Fruit fly (Drosophila melanogaster) whole organism, wandering third instar larva: ENCODE data around the gene CG43391.

Experiments
- GATAd ChIP-seq: sonication (Bioruptor generic); optimal IDR thresholded peaks from 2 replicates; lab custom pipeline; 2016; ENCODE audit warnings: missing biosample characterization, missing genetic modification characterization
- HLH106 ChIP-seq: fragments of 200-800 bp; optimal IDR thresholded peaks from 3 replicates; lab custom pipeline; 2019; ENCODE audit warnings: missing biosample characterization, mild to moderate bottlenecking, missing genetic modification characterization, moderate library complexity
- Jra ChIP-seq: sonication (Bioruptor generic); optimal IDR thresholded peaks from 2 replicates; lab custom pipeline; 2016; ENCODE audit warnings: missing biosample characterization, missing genetic modification characterization
- Myc ChIP-seq: fragments of >200 bp; optimal IDR thresholded peaks from 2 replicates; lab custom pipeline; 2017
- OdsH ChIP-seq: fragments of 200-800 bp; sonication (Bioruptor generic); optimal IDR thresholded peaks from 2 replicates; lab custom pipeline; 2016; ENCODE audit warnings: missing biosample characterization, mild to moderate bottlenecking, missing genetic modification characterization
- dsf ChIP-seq: sonication (Bioruptor generic); optimal IDR thresholded peaks from 2 replicates; lab custom pipeline; 2016; ENCODE audit warnings: missing biosample characterization, missing genetic modification characterization, borderline replicate concordance
- jim ChIP-seq: fragments of 175-275, 200-325 bp; sonication (Bioruptor generic); optimal IDR thresholded peaks from 2 replicates; lab custom pipeline; 2016; ENCODE audit warnings: missing biosample characterization, mild to moderate bottlenecking, missing genetic modification characterization
- lola ChIP-seq: fragments of >200 bp; optimal IDR thresholded peaks from 2 replicates; lab custom pipeline; 2017; ENCODE audit warnings: missing biosample characterization, missing genetic modification characterization
- psq ChIP-seq: fragments of 200-800 bp; sonication (Bioruptor generic); optimal IDR thresholded peaks from 3 replicates; lab custom pipeline; 2017; ENCODE audit warnings: missing biosample characterization, mild to moderate bottlenecking, missing genetic modification characterization, moderate library complexity
- rgr ChIP-seq: fragments of 200-800 bp; sonication (Bioruptor generic); optimal IDR thresholded peaks from 3 replicates; lab custom pipeline; 2016; ENCODE audit warnings: missing biosample characterization, mild to moderate bottlenecking, missing genetic modification characterization
- usp ChIP-seq: fragments of >200 bp; optimal IDR thresholded peaks from 2 replicates; lab custom pipeline; 2017; ENCODE audit warnings: missing biosample characterization, missing genetic modification characterization
- woc ChIP-seq: sonication (Bioruptor generic); optimal IDR thresholded peaks from 2 replicates; lab custom pipeline; 2016; ENCODE audit warnings: missing biosample characterization, mild to moderate bottlenecking, missing genetic modification characterization

DNA sequence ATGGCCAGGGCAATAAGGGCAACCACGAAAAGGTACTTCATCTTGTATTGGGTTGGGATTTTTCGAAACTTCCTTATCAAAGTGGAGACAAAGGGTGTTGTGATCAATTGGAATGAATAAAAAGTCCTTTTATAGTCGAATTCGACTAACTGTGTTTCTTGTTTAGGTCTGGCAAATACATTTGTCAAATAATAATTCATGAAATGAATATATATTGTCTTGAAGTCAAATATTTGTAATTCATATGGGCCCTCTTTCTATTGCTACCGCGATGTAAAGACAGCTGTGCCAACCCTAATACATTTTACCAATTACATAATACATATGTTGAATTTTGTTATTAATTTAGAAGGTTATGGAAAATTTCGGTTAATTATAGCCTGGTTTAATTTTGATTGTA lies 3.4 kb downstream of the CG43391 start, which contains the start of gene CG33271:
- no peak for TF ChIP-seq GATAd
- TF ChIP-seq psq (GFP tag; lab: Kevin White, UChicago) = no peak
- no peak for TF ChIP-seq jim
- TF ChIP-seq Jra = no peak
- TF ChIP-seq usp (GFP tag; lab: Kevin White, UChicago) = no peak
- no peak for TF ChIP-seq lola (GFP tag; lab: Kevin White, UChicago)
- TF ChIP-seq OdsH = no peak
- no peak for TF ChIP-seq rgr (GFP tag; lab: Kevin White, UChicago)
- no peak for TF ChIP-seq woc (GFP tag; lab: Kevin White, UChicago)
- no peak for TF ChIP-seq dsf
- TF ChIP-seq HLH106 (tag; lab: Kevin White, UChicago) = no peak
- TF ChIP-seq Myc (lab: Kevin White, UChicago) = no peak
